Fruit fly (Drosophila melanogaster) whole organism, embryonic: ENCODE data around the gene Ir87a.

ENCODE experiments used
- ATbp ChIP-seq: fragments of 200-800 bp; sonication (Bioruptor generic); optimal IDR thresholded peaks from 2 replicates; lab custom pipeline; 2017; ENCODE audit warnings: missing biosample characterization, mild to moderate bottlenecking, missing genetic modification characterization, missing genetic modification reagents
- CG11723 ChIP-seq: fragments of 200-800 bp; sonication (Bioruptor generic); optimal IDR thresholded peaks from 2 replicates; lab custom pipeline; 2017; ENCODE audit warnings: missing biosample characterization, mild to moderate bottlenecking, missing genetic modification characterization
- CG14710 ChIP-seq: fragments of 200-800 bp; sonication (Bioruptor generic); optimal IDR thresholded peaks from 3 replicates; lab custom pipeline; 2019; ENCODE audit warnings: missing biosample characterization, mild to moderate bottlenecking, missing genetic modification characterization, moderate library complexity
- CG17359 ChIP-seq: fragments of 200-800 bp; sonication (Bioruptor generic); optimal IDR thresholded peaks from 3 replicates; lab custom pipeline; 2018; ENCODE audit warnings: missing biosample characterization, mild to moderate bottlenecking, missing genetic modification characterization, moderate library complexity
- CG17829 ChIP-seq: fragments of 200-800 bp; optimal IDR thresholded peaks from 2 replicates; lab custom pipeline; 2019; ENCODE audit warnings: missing biosample characterization, mild to moderate bottlenecking, missing genetic modification characterization, moderate library complexity
- CG18476 ChIP-seq: fragments of 200-800 bp; sonication (Bioruptor generic); optimal IDR thresholded peaks from 2 replicates; lab custom pipeline; 2016; ENCODE audit warnings: missing biosample characterization, mild to moderate bottlenecking, missing genetic modification characterization
- CG30403 ChIP-seq: fragments of 200-800 bp; sonication (Bioruptor generic); optimal IDR thresholded peaks from 3 replicates; lab custom pipeline; 2016; ENCODE audit warnings: missing biosample characterization, missing genetic modification characterization
- CG30431 ChIP-seq: fragments of 200-800 bp; sonication (Bioruptor generic); optimal IDR thresholded peaks from 2 replicates; lab custom pipeline; 2017; ENCODE audit warnings: missing biosample characterization, missing genetic modification characterization
- CG4424 ChIP-seq: fragments of 200-800 bp; sonication (Bioruptor generic); optimal IDR thresholded peaks from 3 replicates; lab custom pipeline; 2016; ENCODE audit warnings: missing biosample characterization, missing genetic modification characterization
- CG4820 ChIP-seq: fragments of 200-800 bp; sonication (Bioruptor generic); optimal IDR thresholded peaks from 3 replicates; lab custom pipeline; 2016; ENCODE audit warnings: missing biosample characterization, missing genetic modification characterization
- CG7556 ChIP-seq: fragments of 200-800 bp; sonication (Bioruptor generic); optimal IDR thresholded peaks from 2 replicates; lab custom pipeline; 2017; ENCODE audit warnings: missing biosample characterization, mild to moderate bottlenecking, missing genetic modification characterization
- CG7839 ChIP-seq: fragments of 200-800 bp; sonication (Bioruptor generic); optimal IDR thresholded peaks from 3 replicates; lab custom pipeline; 2018; ENCODE audit warnings: missing biosample characterization, mild to moderate bottlenecking, missing genetic modification characterization, moderate library complexity
- CG8290 ChIP-seq, 3 experiments: fragments of 200-800 bp; sonication (Bioruptor generic); optimal IDR thresholded peaks; 2 replicates each; lab custom pipeline; 2016 to 2019; ENCODE audit warnings: missing biosample characterization in 3 of 3, missing genetic modification characterization in 3 of 3, mild to moderate bottlenecking in 2 of 3, moderate library complexity in 1 of 3
- CG8359 ChIP-seq: fragments of 200-800 bp; sonication (Bioruptor generic); optimal IDR thresholded peaks from 2 replicates; lab custom pipeline; 2017; ENCODE audit warnings: missing biosample characterization, mild to moderate bottlenecking, missing genetic modification characterization, borderline replicate concordance
- D ChIP-seq, 2 experiments: fragments of 200-800 bp in 1 of 2; fragments of >200 bp in 1 of 2; sonication (Bioruptor generic) in 1 of 2; optimal IDR thresholded peaks; 2 replicates in 1 of 2; 3 replicates in 1 of 2; lab custom pipeline; 2017; ENCODE audit warnings: mild to moderate bottlenecking in 1 of 2, missing biosample characterization in 1 of 2, missing genetic modification characterization in 1 of 2, missing genetic modification reagents in 1 of 2
- E2f1 ChIP-seq: fragments of 200-800 bp; sonication (Bioruptor generic); IDR thresholded peaks from 2 replicates; pipeline ENCODE4 v1.3.6; 2022; ENCODE audit warnings: missing biosample characterization, missing genetic modification characterization
- HHEX ChIP-seq: fragments of 200-800 bp; sonication (Bioruptor generic); optimal IDR thresholded peaks from 3 replicates; lab custom pipeline; 2017; ENCODE audit warnings: missing biosample characterization, mild to moderate bottlenecking, missing genetic modification characterization, missing genetic modification reagents
- Jarid2 ChIP-seq: fragments of 200-800 bp; sonication (Bioruptor generic); optimal IDR thresholded peaks from 3 replicates; lab custom pipeline; 2017; ENCODE audit warnings: mild to moderate bottlenecking, missing biosample characterization, missing genetic modification reagents, missing genetic modification characterization
- Kr ChIP-seq: fragments of 200-800 bp; sonication (Bioruptor generic); optimal IDR thresholded peaks from 2 replicates; lab custom pipeline; 2017; ENCODE audit warnings: missing biosample characterization, mild to moderate bottlenecking, missing genetic modification characterization
- NFAT ChIP-seq: fragments of 200-800 bp; sonication (Bioruptor generic); IDR thresholded peaks from 2 replicates; pipeline ENCODE4 v1.3.6; 2022; ENCODE audit warnings: missing biosample characterization, missing genetic modification characterization
- Opbp ChIP-seq: fragments of 200-800 bp; sonication (Bioruptor generic); IDR thresholded peaks from 3 replicates; pipeline ENCODE4 v1.3.6; 2022; ENCODE audit warnings: missing biosample characterization, missing genetic modification characterization; ENCODE audit not compliant: partially characterized antibody
- PHDP ChIP-seq: fragments of 200-800 bp; sonication (Bioruptor generic); optimal IDR thresholded peaks from 3 replicates; lab custom pipeline; 2018; ENCODE audit warnings: missing biosample characterization, mild to moderate bottlenecking, missing genetic modification characterization, moderate library complexity
- Sox102F ChIP-seq: fragments of 200-800 bp; sonication (Bioruptor generic); optimal IDR thresholded peaks from 2 replicates; lab custom pipeline; 2018; ENCODE audit warnings: missing biosample characterization, mild to moderate bottlenecking, missing genetic modification characterization, moderate library complexity
- Spps ChIP-seq: fragments of 200-800 bp; sonication (Bioruptor generic); optimal IDR thresholded peaks from 2 replicates; lab custom pipeline; 2018; ENCODE audit warnings: missing biosample characterization, mild to moderate bottlenecking, missing genetic modification characterization
- Xbp1 ChIP-seq: fragments of 200-800 bp; sonication (Bioruptor generic); optimal IDR thresholded peaks from 3 replicates; lab custom pipeline; 2016; ENCODE audit warnings: missing biosample characterization, mild to moderate bottlenecking, missing genetic modification characterization
- Xrp1 ChIP-seq: fragments of 200-800 bp; sonication (Bioruptor generic); IDR thresholded peaks from 2 replicates; pipeline ENCODE4 v1.3.6; 2022; ENCODE audit warnings: missing biosample characterization, missing genetic modification characterization
- croc ChIP-seq: fragments of 200-800 bp; sonication (Bioruptor generic); conservative IDR thresholded peaks from 3 replicates; pipeline ENCODE4 v1.3.6; 2022; ENCODE audit warnings: missing biosample characterization, missing genetic modification characterization
- ewg ChIP-seq: fragments of 200-800 bp; sonication (Bioruptor generic); optimal IDR thresholded peaks from 3 replicates; lab custom pipeline; 2017; ENCODE audit warnings: mild to moderate bottlenecking, missing biosample characterization, missing genetic modification reagents, missing genetic modification characterization
- hkb ChIP-seq, 2 experiments: fragments of 200-800 bp in 1 of 2; fragments of >200 bp in 1 of 2; sonication (Bioruptor generic) in 1 of 2; IDR thresholded peaks in 1 of 2; optimal IDR thresholded peaks in 1 of 2; 2 replicates each; pipeline versions ENCODE4 v1.3.6 to Lab custom; 2017 to 2022; ENCODE audit warnings: missing biosample characterization in 1 of 2, missing genetic modification characterization in 1 of 2
- prd ChIP-seq, 3 experiments: fragments of >200 bp in 2 of 3; fragments of 200-800 bp in 1 of 3; sonication (Bioruptor generic) in 1 of 3; optimal IDR thresholded peaks in 2 of 3; IDR thresholded peaks in 1 of 3; 2 replicates in 2 of 3; 3 replicates in 1 of 3; pipeline versions ENCODE4 v1.3.6 to Lab custom; 2017 to 2022; ENCODE audit warnings: missing biosample characterization in 1 of 3, missing genetic modification characterization in 1 of 3
- pum ChIP-seq: fragments of 200-800 bp; sonication (Bioruptor generic); optimal IDR thresholded peaks from 2 replicates; lab custom pipeline; 2016; ENCODE audit warnings: missing biosample characterization, missing genetic modification characterization
- row ChIP-seq: fragments of 200-800 bp; sonication (Bioruptor generic); IDR thresholded peaks from 3 replicates; pipeline ENCODE4 v1.3.6; 2022; ENCODE audit warnings: missing biosample characterization, missing genetic modification characterization
- sna ChIP-seq: fragments of 200-800 bp; sonication (Bioruptor generic); IDR thresholded peaks from 2 replicates; pipeline ENCODE4 v1.3.6; 2022; ENCODE audit warnings: missing biosample characterization, missing genetic modification characterization; ENCODE audit not compliant: partially characterized antibody
- sqz ChIP-seq: fragments of 200-800 bp; sonication (Bioruptor generic); optimal IDR thresholded peaks from 3 replicates; lab custom pipeline; 2018; ENCODE audit warnings: missing biosample characterization, mild to moderate bottlenecking, missing genetic modification characterization
- stwl ChIP-seq: fragments of 200-800 bp; sonication (Bioruptor generic); optimal IDR thresholded peaks from 3 replicates; lab custom pipeline; 2018; ENCODE audit warnings: missing biosample characterization, mild to moderate bottlenecking, missing genetic modification characterization, moderate library complexity
- tap ChIP-seq: fragments of 200-800 bp; optimal IDR thresholded peaks from 3 replicates; lab custom pipeline; 2019; ENCODE audit warnings: missing biosample characterization, mild to moderate bottlenecking, missing genetic modification characterization, moderate library complexity
- toy ChIP-seq: fragments of 200-800 bp; sonication (Bioruptor generic); IDR thresholded peaks from 2 replicates; pipeline ENCODE4 v1.3.6; 2022; ENCODE audit warnings: missing biosample characterization, missing genetic modification characterization
- trh ChIP-seq: fragments of 200-800 bp; sonication (Bioruptor generic); optimal IDR thresholded peaks from 2 replicates; lab custom pipeline; 2016; ENCODE audit warnings: missing biosample characterization, missing genetic modification characterization

Gene Ir87a

dm6 chr3R:13448354-13448753 is 28.3 kb downstream of the Ir87a start (continued):
- TF ChIP-seq toy (GFP tag; lab: Robert Waterston, UW) (no peak), Sox102F (GFP tag; lab: Kevin White, UChicago) (peak; percentile 65), ewg (GFP tag; lab: Kevin White, UChicago) (peak; percentile 32), CG11723 (GFP tag; lab: Kevin White, UChicago) (peak; percentile 16), hkb (optimal IDR thresholded peaks at IDR 0.05; lab: Kevin White, UChicago) (no peak), hkb (GFP tag; IDR thresholded peaks at IDR 0.05; lab: Robert Waterston, UW) (peak; percentile 42; the same call in 1 of the 2 replicates), sna (GFP tag; lab: Robert Waterston, UW) (no peak), E2f1 (GFP tag; lab: Robert Waterston, UW) (0 out of 2 replicates have a peak, but pooled peaks have one; percentile 13), pum (GFP tag; lab: Kevin White, UChicago) (peak; percentile 20), CG7839 (tag; lab: Kevin White, UChicago) (peak; percentile 54), Xrp1 (GFP tag; lab: Robert Waterston, UW) (0 out of 2 replicates have a peak, but pooled peaks have one; percentile 47), CG8290 (GFP tag; optimal IDR thresholded peaks at IDR 0.05; lab: Kevin White, UChicago) (no peak), CG8290 (tag; optimal IDR thresholded peaks at IDR 0.05; lab: Kevin White, UChicago) (no peak), Xbp1 (GFP tag; lab: Kevin White, UChicago) (peak; percentile 14), stwl (tag; lab: Kevin White, UChicago) (no peak), Spps (tag; lab: Kevin White, UChicago) (peak; percentile 38), HHEX (GFP tag; lab: Kevin White, UChicago) (peak; percentile 16), CG30403 (GFP tag; lab: Kevin White, UChicago) (peak; percentile 1), CG4424 (GFP tag; lab: Kevin White, UChicago) (peak; percentile 10), Kr (GFP tag; lab: Kevin White, UChicago) (no peak), tap (tag; lab: Kevin White, UChicago) (peak; percentile 9), NFAT (GFP tag; lab: Robert Waterston, UW) (no peak), Opbp (GFP tag; lab: Robert Waterston, UW) (no peak), CG17359 (tag; lab: Kevin White, UChicago) (peak; percentile 46), CG7556 (peak; percentile 36), sqz (no peak), croc (peak; percentile 26; the same call in 1 of the 3 replicates), D (optimal IDR thresholded peaks at IDR 0.05; lab: Kevin White, UChicago) (no peak), D (GFP tag; optimal IDR thresholded peaks at IDR 0.05; lab: Kevin White, UChicago) (peak; percentile 61), CG14710 (tag; lab: Kevin White, UChicago) (peak; percentile 62), prd (optimal IDR thresholded peaks at IDR 0.05; lab: Kevin White, UChicago) (no peak), prd (GFP tag; IDR thresholded peaks at IDR 0.05; lab: Robert Waterston, UW) (peak; percentile 43; the same call in 1 of the 3 replicates), CG30431 (GFP tag; lab: Kevin White, UChicago) (peak; percentile 8), PHDP (tag; lab: Kevin White, UChicago) (peak; percentile 32), row (GFP tag; lab: Robert Waterston, UW) (peak; percentile 49), ATbp (peak; percentile 39), trh (GFP tag; lab: Kevin White, UChicago) (no peak), CG4820 (GFP tag; lab: Kevin White, UChicago) (peak; percentile 6), Jarid2 (GFP tag; lab: Kevin White, UChicago) (no peak), CG8359 (GFP tag; lab: Kevin White, UChicago) (peak; percentile 22), CG17829 (tag; lab: Kevin White, UChicago) (peak; percentile 58), CG18476 (GFP tag; lab: Kevin White, UChicago) (no peak)
